Worm (Caenorhabditis elegans): ENCODE data around the gene sfxn-1.4.

DNA sequence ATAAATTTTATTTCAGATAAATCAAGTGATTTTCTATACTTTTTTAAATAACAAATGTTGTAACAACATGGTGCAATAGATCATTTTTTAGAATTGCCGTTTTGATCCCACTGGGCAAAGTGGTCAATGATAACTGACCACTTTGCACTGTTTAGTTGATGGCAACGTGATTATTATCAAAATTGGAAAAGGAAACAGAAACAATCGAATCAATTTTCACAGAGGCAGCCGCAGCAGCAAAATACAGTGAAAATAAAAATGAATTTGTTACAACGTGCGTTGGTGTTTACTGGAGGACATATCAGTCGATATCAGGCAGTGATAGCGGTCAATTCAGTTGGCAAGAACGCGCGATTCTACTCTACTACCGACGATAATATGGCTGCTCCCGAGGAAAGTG is 24.8 kb upstream of the sfxn-1.4 start, which contains the start of gene VF13D12L.3:
- TF ChIP-seq ceh-45 (GFP tag; IDR thresholded peaks at IDR 0.05) (no peak), ama-1 (optimal IDR thresholded peaks at IDR 0.05) (no peak), pax-1 (tag; optimal IDR thresholded peaks at IDR 0.05) (no peak), ceh-22 (tag; optimal IDR thresholded peaks at IDR 0.05) (no peak), unc-86 (tag; optimal IDR thresholded peaks at IDR 0.05) (no peak), rnt-1 (tag; optimal IDR thresholded peaks at IDR 0.05) (no peak), nfya-1 (tag; optimal IDR thresholded peaks at IDR 0.05) (no peak), pqm-1 (tag; optimal IDR thresholded peaks at IDR 0.05) (no peak), ceh-18 (tag; optimal IDR thresholded peaks at IDR 0.05) (no peak), fkh-6 (tag; optimal IDR thresholded peaks at IDR 0.05) (no peak), tbx-2 (tag; optimal IDR thresholded peaks at IDR 0.05) (no peak), ref-2 (tag; optimal IDR thresholded peaks at IDR 0.05) (no peak), lin-11 (tag; optimal IDR thresholded peaks at IDR 0.05) (no peak), mec-3 (tag; optimal IDR thresholded peaks at IDR 0.05; ENCODE audit: borderline replicate concordance) (no peak)

All from whole organism, late embryonic.